Worm (Caenorhabditis elegans): ENCODE data around the gene ergi-3.

ce11 chrX:15616443-15616842, at the start of gene ergi-3:
- TF ChIP-seq tab-1 (GFP tag; IDR thresholded peaks at IDR 0.05) (no peak), cog-1 (tag; optimal IDR thresholded peaks at IDR 0.05) (peak; percentile 53), T22C8.4 (GFP tag; IDR thresholded peaks at IDR 0.05) (no peak), ref-1 (GFP tag; conservative IDR thresholded peaks at IDR 0.05) (no peak)
